Fruit fly (Drosophila melanogaster) whole organism, adult: ENCODE results near the gene Klp10A.

ENCODE experiments used
- CG11617 ChIP-seq: fragments of 200-800 bp; sonication (Bioruptor generic); optimal IDR thresholded peaks from 2 replicates; lab custom pipeline; 2017; ENCODE audit warnings: mild to moderate bottlenecking, missing biosample characterization, missing genetic modification reagents, missing genetic modification characterization
- CG12768 ChIP-seq: fragments of 200-800 bp; sonication (Bioruptor generic); optimal IDR thresholded peaks from 2 replicates; lab custom pipeline; 2017; ENCODE audit warnings: missing biosample characterization, missing genetic modification characterization, mild to moderate bottlenecking, moderate library complexity, missing genetic modification reagents
- CG14711 ChIP-seq: fragments of 200-800 bp; sonication (Bioruptor generic); optimal IDR thresholded peaks from 2 replicates; lab custom pipeline; 2018; ENCODE audit warnings: missing biosample characterization, mild to moderate bottlenecking, missing genetic modification characterization, moderate library complexity
- CG1620 ChIP-seq: fragments of 200-800 bp; sonication (Bioruptor generic); optimal IDR thresholded peaks from 2 replicates; lab custom pipeline; 2016; ENCODE audit warnings: missing biosample characterization, missing genetic modification characterization
- CG33017 ChIP-seq: fragments of 200-800 bp; sonication (Bioruptor generic); optimal IDR thresholded peaks from 2 replicates; lab custom pipeline; 2018; ENCODE audit warnings: missing biosample characterization, mild to moderate bottlenecking, missing genetic modification characterization, moderate library complexity
- CG5204 ChIP-seq: fragments of 200-800 bp; sonication (Bioruptor generic); optimal IDR thresholded peaks from 2 replicates; lab custom pipeline; 2016; ENCODE audit warnings: missing biosample characterization, missing genetic modification characterization
- CG7045 ChIP-seq: fragments of 200-800 bp; sonication (Bioruptor generic); optimal IDR thresholded peaks from 2 replicates; lab custom pipeline; 2017; ENCODE audit warnings: missing biosample characterization, mild to moderate bottlenecking, missing genetic modification characterization
- CG7101 ChIP-seq: fragments of 200-800 bp; sonication (Bioruptor generic); optimal IDR thresholded peaks from 2 replicates; lab custom pipeline; 2018; ENCODE audit warnings: missing biosample characterization, mild to moderate bottlenecking, missing genetic modification characterization, moderate library complexity
- Clk ChIP-seq: fragments of 200-800 bp; sonication (Bioruptor generic); optimal IDR thresholded peaks from 2 replicates; lab custom pipeline; 2017; ENCODE audit warnings: missing biosample characterization, missing genetic modification characterization
- Crg-1 ChIP-seq: fragments of 200-800 bp; sonication (Bioruptor generic); optimal IDR thresholded peaks from 2 replicates; lab custom pipeline; 2016; ENCODE audit warnings: missing biosample characterization, missing genetic modification characterization
- Hr96 ChIP-seq: fragments of 200-800 bp; sonication (Bioruptor generic); optimal IDR thresholded peaks from 2 replicates; lab custom pipeline; 2016; ENCODE audit warnings: missing biosample characterization, missing genetic modification characterization
- Mnt ChIP-seq: fragments of 200-800 bp; sonication (Bioruptor generic); optimal IDR thresholded peaks from 2 replicates; lab custom pipeline; 2016; ENCODE audit warnings: missing biosample characterization, mild to moderate bottlenecking, missing genetic modification characterization
- bab1 ChIP-seq: fragments of 200-800 bp; sonication (Bioruptor generic); optimal IDR thresholded peaks from 3 replicates; lab custom pipeline; 2019; ENCODE audit warnings: missing biosample characterization, mild to moderate bottlenecking, missing genetic modification characterization, moderate library complexity
- cic ChIP-seq: fragments of 200-800 bp; sonication (Bioruptor generic); optimal IDR thresholded peaks from 2 replicates; lab custom pipeline; 2017; ENCODE audit warnings: missing biosample characterization, mild to moderate bottlenecking, missing genetic modification characterization, moderate library complexity
- cnc ChIP-seq, 2 experiments: fragments of >200 bp; optimal IDR thresholded peaks; 2 replicates each; lab custom pipeline; 2017
- kay ChIP-seq: fragments of 200-800 bp; sonication (Bioruptor generic); peaks from one replicate; lab custom pipeline; 2016; ENCODE audit warnings: missing biosample characterization, missing genetic modification characterization, borderline replicate concordance
- ovo ChIP-seq: fragments of 200-800 bp; sonication (Bioruptor generic); optimal IDR thresholded peaks from 2 replicates; lab custom pipeline; 2016; ENCODE audit warnings: missing biosample characterization, missing genetic modification characterization
- pad ChIP-seq: fragments of 200-800 bp; sonication (Bioruptor generic); optimal IDR thresholded peaks from 3 replicates; lab custom pipeline; 2017; ENCODE audit warnings: missing biosample characterization, missing genetic modification characterization, mild to moderate bottlenecking, moderate library complexity, missing genetic modification reagents
- tj ChIP-seq: fragments of 200-800 bp; sonication (Bioruptor generic); optimal IDR thresholded peaks from 3 replicates; lab custom pipeline; 2017; ENCODE audit warnings: missing biosample characterization, mild to moderate bottlenecking, missing genetic modification characterization, moderate library complexity
- toe ChIP-seq: fragments of 200-800 bp; sonication (Bioruptor generic); optimal IDR thresholded peaks from 2 replicates; lab custom pipeline; 2016; ENCODE audit warnings: missing biosample characterization, missing genetic modification characterization

Gene Klp10A

DNA sequence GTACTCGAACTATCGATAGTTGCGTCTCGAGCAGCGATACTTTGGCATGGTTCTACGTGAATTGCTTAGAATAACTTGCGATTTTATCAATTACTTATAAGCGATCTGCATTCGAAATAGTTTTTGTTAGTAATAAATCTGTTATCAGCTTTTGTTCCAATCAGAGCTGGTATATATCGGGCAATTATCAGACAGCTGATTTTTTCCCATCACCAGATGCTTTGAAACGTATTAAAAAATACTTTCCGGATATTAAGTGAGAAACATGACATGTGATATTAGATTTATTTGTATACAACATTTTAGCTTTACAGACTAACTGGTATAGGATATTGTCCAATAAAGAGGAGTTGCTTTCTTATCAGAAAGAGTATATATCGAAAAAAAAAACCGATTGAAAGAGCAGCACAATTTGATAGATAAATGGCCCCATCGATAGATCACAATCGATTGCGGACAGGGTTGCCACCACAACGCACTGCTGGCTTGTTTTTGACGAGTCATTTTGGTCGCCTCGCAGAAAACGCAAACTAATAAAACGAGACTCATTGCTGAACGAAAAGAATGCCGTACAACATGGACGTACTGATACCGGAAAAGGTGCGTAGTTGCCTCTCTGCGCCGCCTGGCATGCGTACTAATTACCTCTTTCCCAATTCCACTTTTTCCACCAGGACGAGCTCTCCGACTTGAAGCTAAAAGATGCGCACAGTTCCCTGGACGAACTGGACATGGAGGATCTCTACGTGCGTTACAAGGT is 12.0 kb downstream of the Klp10A start, which contains the start of gene Rpt3:
Rpt3 (plus strand) TSS at position 353 of the 760 bp plus-strand sequence.
- TF ChIP-seq CG14711 (peak; percentile 91), bab1 (GFP tag; lab: Kevin White, UChicago) (no peak), kay (no peak), tj (GFP tag; lab: Kevin White, UChicago) (peak; percentile 37), CG5204 (no peak), cnc (optimal IDR thresholded peaks at IDR 0.05; lab: Kevin White, UChicago) (peak; percentile 86 to 97), Hr96 (GFP tag; lab: Kevin White, UChicago) (no peak), CG7045 (GFP tag; lab: Kevin White, UChicago) (no peak), cic (GFP tag; lab: Kevin White, UChicago) (no peak), ovo (GFP tag; lab: Kevin White, UChicago) (peak; percentile 46), CG12768 (GFP tag; lab: Kevin White, UChicago) (no peak), Clk (GFP tag; lab: Kevin White, UChicago) (no peak), CG1620 (peak; percentile 34), pad (no peak), CG33017 (tag; lab: Kevin White, UChicago) (no peak), CG7101 (tag; lab: Kevin White, UChicago) (peak; percentile 33), Mnt (no peak), toe (no peak), Crg-1 (GFP tag; lab: Kevin White, UChicago) (no peak), CG11617 (GFP tag; lab: Kevin White, UChicago) (peak; percentile 34)

DNA sequence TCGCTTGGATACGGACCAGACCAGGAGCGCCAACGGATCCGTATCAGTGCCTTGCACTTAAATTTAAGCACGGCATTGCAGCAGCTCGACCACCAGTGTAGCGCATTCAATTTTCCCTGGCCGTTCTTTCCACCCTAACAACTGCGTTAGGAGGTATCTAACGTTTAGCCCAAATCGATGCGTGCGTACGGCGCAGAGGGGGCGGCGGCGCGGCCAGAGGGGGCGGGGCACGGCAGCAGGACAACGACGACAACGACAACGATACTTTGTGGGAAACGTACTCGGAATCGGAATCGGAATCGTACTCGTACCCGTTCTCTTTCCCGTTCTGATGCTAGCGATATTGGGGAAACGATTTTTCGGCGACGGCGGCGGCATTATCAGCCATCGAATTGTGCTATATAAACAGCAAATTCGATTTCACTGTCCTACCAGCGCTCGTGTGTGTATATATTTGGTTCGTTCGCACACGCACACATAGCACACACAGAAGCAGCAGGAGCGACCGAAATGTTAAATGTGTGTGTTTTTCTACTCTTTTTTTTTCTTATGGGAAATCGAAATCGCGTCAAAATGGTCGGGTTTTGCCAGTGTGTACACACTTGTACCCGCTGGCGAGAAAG is 12.7 kb downstream of the Klp10A start, which contains the start of gene CG11122:
CG11122 (minus strand) TSS at position 601 of the 623 bp plus-strand sequence.
- no peak for TF ChIP-seq pad
- peak; percentile 7 for TF ChIP-seq Mnt

DNA sequence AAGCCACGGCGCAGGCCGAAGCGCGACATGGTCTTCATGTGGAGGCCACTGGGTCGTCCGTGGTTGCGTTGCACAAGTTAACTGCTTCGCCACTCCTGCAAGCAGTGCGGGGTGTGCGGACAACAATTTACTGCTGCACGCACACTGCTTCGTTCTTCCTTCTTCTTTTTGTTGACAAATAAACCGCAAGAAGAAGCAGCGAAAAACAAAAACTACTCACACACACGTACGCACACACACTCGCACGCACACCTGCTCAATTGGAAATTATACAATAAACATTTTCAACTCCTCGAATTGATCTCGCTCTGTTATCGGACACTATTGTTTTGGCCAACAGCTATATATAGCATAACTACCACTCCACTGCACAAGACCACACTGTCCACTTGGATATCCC is 13.4 kb downstream of the Klp10A start:
- TF ChIP-seq cic (GFP tag; lab: Kevin White, UChicago) (no peak), bab1 (GFP tag; lab: Kevin White, UChicago) (no peak), Clk (GFP tag; lab: Kevin White, UChicago) (no peak), CG5204 (no peak), CG1620 (no peak), tj (GFP tag; lab: Kevin White, UChicago) (no peak), ovo (GFP tag; lab: Kevin White, UChicago) (no peak), CG14711 (no peak), CG7045 (GFP tag; lab: Kevin White, UChicago) (no peak), CG11617 (GFP tag; lab: Kevin White, UChicago) (no peak), Mnt (no peak), pad (no peak), CG33017 (tag; lab: Kevin White, UChicago) (no peak), Crg-1 (GFP tag; lab: Kevin White, UChicago) (no peak), Hr96 (GFP tag; lab: Kevin White, UChicago) (no peak)

dm6 chrX:11109670-11110069 is 27.2 kb downstream of the Klp10A start:
- TF ChIP-seq CG33017 (tag; lab: Kevin White, UChicago): no peak
- TF ChIP-seq CG5204: no peak
- TF ChIP-seq Clk (GFP tag; lab: Kevin White, UChicago): no peak
- TF ChIP-seq ovo (GFP tag; lab: Kevin White, UChicago): no peak
- TF ChIP-seq CG11617 (GFP tag; lab: Kevin White, UChicago): no peak
- TF ChIP-seq CG7101 (tag; lab: Kevin White, UChicago): no peak
- TF ChIP-seq pad: no peak
- TF ChIP-seq Crg-1 (GFP tag; lab: Kevin White, UChicago): no peak
- TF ChIP-seq bab1 (GFP tag; lab: Kevin White, UChicago): no peak
- no peak for TF ChIP-seq toe
- no peak for TF ChIP-seq cnc (optimal IDR thresholded peaks at IDR 0.05; lab: Kevin White, UChicago)
- no peak for TF ChIP-seq tj (GFP tag; lab: Kevin White, UChicago)
- no peak for TF ChIP-seq CG1620
- no peak for TF ChIP-seq kay
- no peak for TF ChIP-seq Mnt
- no peak for TF ChIP-seq Hr96 (GFP tag; lab: Kevin White, UChicago)
- no peak for TF ChIP-seq CG12768 (GFP tag; lab: Kevin White, UChicago)

dm6 chrX:11108845-11109450 is 28.0 kb downstream of the Klp10A start:
- no peak for TF ChIP-seq CG1620
- TF ChIP-seq Crg-1 (GFP tag; lab: Kevin White, UChicago): peak; percentile 20
- no peak for TF ChIP-seq ovo (GFP tag; lab: Kevin White, UChicago)
- TF ChIP-seq CG11617 (GFP tag; lab: Kevin White, UChicago): peak; percentile 12
- TF ChIP-seq CG33017 (tag; lab: Kevin White, UChicago): peak; percentile 22
- TF ChIP-seq CG7101 (tag; lab: Kevin White, UChicago): peak; percentile 2
- TF ChIP-seq cic (GFP tag; lab: Kevin White, UChicago): no peak
- TF ChIP-seq toe: no peak
- TF ChIP-seq Mnt: peak; percentile 100
- TF ChIP-seq kay: no peak
- TF ChIP-seq Hr96 (GFP tag; lab: Kevin White, UChicago): no peak
- TF ChIP-seq tj (GFP tag; lab: Kevin White, UChicago): no peak
- TF ChIP-seq CG12768 (GFP tag; lab: Kevin White, UChicago): no peak
- TF ChIP-seq CG14711: peak; percentile 36
- peak; percentile 2 for TF ChIP-seq pad
- no peak for TF ChIP-seq Clk (GFP tag; lab: Kevin White, UChicago)
- no peak for TF ChIP-seq CG7045 (GFP tag; lab: Kevin White, UChicago)
- TF ChIP-seq cnc (optimal IDR thresholded peaks at IDR 0.05; lab: Kevin White, UChicago): no peak
- TF ChIP-seq CG5204: no peak
- no peak for TF ChIP-seq bab1 (GFP tag; lab: Kevin White, UChicago)
